Worm (Caenorhabditis elegans): ENCODE results near the gene R13H4.2.

DNA sequence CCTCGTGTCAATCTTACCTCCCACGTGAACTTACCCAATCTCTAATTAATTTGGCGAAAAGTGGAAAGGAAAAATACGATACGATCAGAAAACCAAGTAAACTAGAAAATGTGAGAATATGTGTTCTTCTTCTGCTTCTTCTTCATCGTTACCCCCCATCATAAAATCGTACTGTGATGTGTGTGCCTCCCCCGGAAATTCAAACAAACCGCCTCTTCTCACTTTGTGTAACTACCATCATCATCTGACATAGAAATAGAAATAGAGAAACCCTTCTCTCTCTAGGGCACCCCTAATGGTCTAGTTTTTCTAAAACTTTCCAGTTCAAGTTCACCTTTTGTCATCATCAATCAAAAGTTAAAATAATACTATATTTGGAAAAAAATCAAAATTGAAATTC lies 21.6 kb downstream of the R13H4.2 start:
- TF ChIP-seq cog-1 (tag; optimal IDR thresholded peaks at IDR 0.05): no peak
- no peak for TF ChIP-seq T22C8.4 (GFP tag; IDR thresholded peaks at IDR 0.05)
- no peak for TF ChIP-seq flt-1 (GFP tag; IDR thresholded peaks at IDR 0.05)
- TF ChIP-seq ztf-23 (GFP tag; IDR thresholded peaks at IDR 0.05): no peak
- no peak for TF ChIP-seq med-1 (GFP tag; optimal IDR thresholded peaks at IDR 0.05; ENCODE audit: insufficient read depth)
- TF ChIP-seq ref-1 (GFP tag; conservative IDR thresholded peaks at IDR 0.05): no peak
